Worm (Caenorhabditis elegans): Measurements from ENCODE around the gene nipi-3.

ce11 chrX:15630340-15630739 is 22.6 kb downstream of the nipi-3 start, which contains the start of gene K09E9.4:
- TF ChIP-seq fos-1 (tag; optimal IDR thresholded peaks at IDR 0.05) (no peak), lin-15B (tag; optimal IDR thresholded peaks at IDR 0.05) (no peak), hif-1 (tag; optimal IDR thresholded peaks at IDR 0.05) (no peak), snpc-4 (tag; optimal IDR thresholded peaks at IDR 0.05) (no peak), skn-1 (tag; optimal IDR thresholded peaks at IDR 0.05) (no peak), lin-39 (tag; optimal IDR thresholded peaks at IDR 0.05) (no peak), dmd-8 (GFP tag; IDR thresholded peaks at IDR 0.05) (no peak), daf-8 (GFP tag; IDR thresholded peaks at IDR 0.05) (no peak), mdl-1 (tag; optimal IDR thresholded peaks at IDR 0.05) (no peak), ces-1 (GFP tag; optimal IDR thresholded peaks at IDR 0.05) (no peak), sdz-12 (GFP tag; optimal IDR thresholded peaks at IDR 0.05) (no peak), nhr-11 (tag; optimal IDR thresholded peaks at IDR 0.05) (no peak), F26F4.8 (GFP tag; conservative IDR thresholded peaks at IDR 0.05) (no peak)

All from whole organism, L4 larva.